Worm (Caenorhabditis elegans) whole organism, L2 larva: Measurements from ENCODE around the gene C34C12.1.

Source experiments
- fos-1 ChIP-seq: fragments of 150-350 bp; optimal IDR thresholded peaks from 2 replicates; lab custom pipeline; 2014; ENCODE audit warnings: missing biosample characterization, missing genetic modification characterization
- mdl-1 ChIP-seq, 2 experiments: fragments of 150-350 bp in 1 of 2; sonication (generic microtip) in 1 of 2; optimal IDR thresholded peaks; 2 replicates each; lab custom pipeline; 2017; ENCODE audit warnings: missing biosample characterization in 2 of 2, missing genetic modification characterization in 2 of 2
- nhr-25 ChIP-seq: fragments of 150-350 bp; sonication (generic microtip); optimal IDR thresholded peaks from 3 replicates; lab custom pipeline; 2014; ENCODE audit warnings: missing biosample characterization, missing genetic modification characterization
- nhr-77 ChIP-seq: fragments of 150-350 bp; optimal IDR thresholded peaks from 2 replicates; lab custom pipeline; 2014; ENCODE audit warnings: missing biosample characterization, missing genetic modification characterization
- unc-62 ChIP-seq: fragments of 150-350 bp; optimal IDR thresholded peaks from 2 replicates; lab custom pipeline; 2014; ENCODE audit warnings: missing biosample characterization, missing genetic modification reagents, missing genetic modification characterization

DNA sequence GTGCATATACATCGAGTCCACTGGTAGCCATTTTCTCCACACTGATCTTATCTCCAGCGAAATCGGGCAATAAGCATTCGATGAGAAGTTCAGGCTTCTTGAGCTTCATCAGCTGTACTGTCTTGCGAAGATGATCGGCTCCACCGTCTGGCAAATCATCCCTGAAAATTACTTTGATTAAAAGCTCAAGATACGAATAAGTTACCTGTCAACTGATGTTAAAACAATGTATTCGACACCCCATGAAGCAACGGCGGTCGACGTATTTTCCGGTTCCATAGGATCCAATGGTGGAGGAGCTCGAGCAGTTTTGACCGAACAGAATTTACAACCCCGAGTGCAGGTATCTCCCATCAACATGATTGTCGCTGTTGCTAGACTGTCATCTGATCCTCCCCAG lies 50.1 kb downstream of the C34C12.1 start:
- TF ChIP-seq nhr-77 (tag; lab: Kevin White, UChicago) = no peak
- no peak for TF ChIP-seq unc-62
- TF ChIP-seq fos-1 (tag; lab: Kevin White, UChicago) = no peak
- TF ChIP-seq nhr-25 = no peak
- TF ChIP-seq mdl-1 (tag; optimal IDR thresholded peaks at IDR 0.05; lab: Kevin White, UChicago) = no peak
